Fruit fly (Drosophila melanogaster) whole organism, adult: Measurements from ENCODE around the gene SmydA-8.

Experiments
- CG14711 ChIP-seq: fragments of 200-800 bp; sonication (Bioruptor generic); optimal IDR thresholded peaks from 2 replicates; lab custom pipeline; 2018; ENCODE audit warnings: missing biosample characterization, mild to moderate bottlenecking, missing genetic modification characterization, moderate library complexity
- CG1620 ChIP-seq: fragments of 200-800 bp; sonication (Bioruptor generic); optimal IDR thresholded peaks from 2 replicates; lab custom pipeline; 2016; ENCODE audit warnings: missing biosample characterization, missing genetic modification characterization
- CG33017 ChIP-seq: fragments of 200-800 bp; sonication (Bioruptor generic); optimal IDR thresholded peaks from 2 replicates; lab custom pipeline; 2018; ENCODE audit warnings: missing biosample characterization, mild to moderate bottlenecking, missing genetic modification characterization, moderate library complexity
- CG7045 ChIP-seq: fragments of 200-800 bp; sonication (Bioruptor generic); optimal IDR thresholded peaks from 2 replicates; lab custom pipeline; 2017; ENCODE audit warnings: missing biosample characterization, mild to moderate bottlenecking, missing genetic modification characterization
- CG7101 ChIP-seq: fragments of 200-800 bp; sonication (Bioruptor generic); optimal IDR thresholded peaks from 2 replicates; lab custom pipeline; 2018; ENCODE audit warnings: missing biosample characterization, mild to moderate bottlenecking, missing genetic modification characterization, moderate library complexity
- Clk ChIP-seq: fragments of 200-800 bp; sonication (Bioruptor generic); optimal IDR thresholded peaks from 2 replicates; lab custom pipeline; 2017; ENCODE audit warnings: missing biosample characterization, missing genetic modification characterization
- Crg-1 ChIP-seq: fragments of 200-800 bp; sonication (Bioruptor generic); optimal IDR thresholded peaks from 2 replicates; lab custom pipeline; 2016; ENCODE audit warnings: missing biosample characterization, missing genetic modification characterization
- Hr96 ChIP-seq: fragments of 200-800 bp; sonication (Bioruptor generic); optimal IDR thresholded peaks from 2 replicates; lab custom pipeline; 2016; ENCODE audit warnings: missing biosample characterization, missing genetic modification characterization
- bab1 ChIP-seq: fragments of 200-800 bp; sonication (Bioruptor generic); optimal IDR thresholded peaks from 3 replicates; lab custom pipeline; 2019; ENCODE audit warnings: missing biosample characterization, mild to moderate bottlenecking, missing genetic modification characterization, moderate library complexity
- cnc ChIP-seq, 2 experiments: fragments of >200 bp; optimal IDR thresholded peaks; 2 replicates each; lab custom pipeline; 2017
- kay ChIP-seq: fragments of 200-800 bp; sonication (Bioruptor generic); peaks from one replicate; lab custom pipeline; 2016; ENCODE audit warnings: missing biosample characterization, missing genetic modification characterization, borderline replicate concordance
- pad ChIP-seq: fragments of 200-800 bp; sonication (Bioruptor generic); optimal IDR thresholded peaks from 3 replicates; lab custom pipeline; 2017; ENCODE audit warnings: missing biosample characterization, missing genetic modification characterization, mild to moderate bottlenecking, moderate library complexity, missing genetic modification reagents
- tj ChIP-seq: fragments of 200-800 bp; sonication (Bioruptor generic); optimal IDR thresholded peaks from 3 replicates; lab custom pipeline; 2017; ENCODE audit warnings: missing biosample characterization, mild to moderate bottlenecking, missing genetic modification characterization, moderate library complexity

DNA sequence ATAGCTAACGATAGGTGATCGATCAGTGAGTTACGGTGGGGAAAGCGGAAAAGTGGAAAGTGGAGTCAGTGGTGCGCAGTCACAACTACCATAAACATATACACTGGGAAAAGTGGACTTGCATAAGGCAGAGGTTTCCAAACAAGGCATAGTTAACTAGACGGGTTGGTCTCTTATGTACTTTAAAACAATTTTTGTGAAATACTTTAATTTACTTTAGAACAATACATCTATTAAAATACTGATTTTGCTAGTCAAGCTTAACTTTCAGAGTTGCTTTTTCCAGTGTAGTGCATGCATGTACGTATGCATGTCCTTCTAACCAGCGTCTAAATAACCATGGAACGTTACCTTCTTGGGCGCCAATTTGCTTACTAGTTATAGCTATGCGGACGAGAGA, 6.3 kb upstream of the SmydA-8 start:
- no peak for TF ChIP-seq CG14711 (tag; lab: Kevin White, UChicago)
- no peak for TF ChIP-seq Clk
- TF ChIP-seq CG1620: no peak
- TF ChIP-seq pad (GFP tag; lab: Kevin White, UChicago): no peak
- TF ChIP-seq CG33017 (tag; lab: Kevin White, UChicago): no peak
- TF ChIP-seq cnc (optimal IDR thresholded peaks at IDR 0.05; lab: Kevin White, UChicago): no peak
- no peak for TF ChIP-seq CG7045
- no peak for TF ChIP-seq CG7101 (tag; lab: Kevin White, UChicago)
- no peak for TF ChIP-seq Crg-1 (GFP tag; lab: Kevin White, UChicago)
- TF ChIP-seq Hr96 (GFP tag; lab: Kevin White, UChicago): no peak
- TF ChIP-seq bab1: no peak
- no peak for TF ChIP-seq kay (GFP tag; lab: Kevin White, UChicago)
- TF ChIP-seq tj (GFP tag; lab: Kevin White, UChicago): no peak
